Worm (Caenorhabditis elegans) whole organism, L1 larva: ENCODE measurements around the gene pals-27.
A peak's percentile ranks its signal among the peaks of the same experiment; 100 is the strongest.

Source experiments
- C04F5.9 ChIP-seq: sonication (generic microtip); optimal IDR thresholded peaks from 2 replicates; lab custom pipeline; 2016; ENCODE audit warnings: missing genetic modification characterization, missing compliant biosample characterization
- F16B12.6 ChIP-seq: fragments of 150-350 bp; optimal IDR thresholded peaks from 2 replicates; lab custom pipeline; 2014; ENCODE audit warnings: missing biosample characterization, missing genetic modification characterization
- aly-2 ChIP-seq: fragments of 150-350 bp; optimal IDR thresholded peaks from 2 replicates; lab custom pipeline; 2014; ENCODE audit warnings: missing biosample characterization, missing genetic modification characterization
- ceh-63 ChIP-seq: fragments of 200-800 bp; sonication (Bioruptor generic); optimal IDR thresholded peaks from 2 replicates; lab custom pipeline; 2018; ENCODE audit warnings: mild to moderate bottlenecking, missing genetic modification characterization, missing compliant biosample characterization
- ceh-8 ChIP-seq: fragments of 200-800 bp; sonication (Bioruptor generic); optimal IDR thresholded peaks from 2 replicates; lab custom pipeline; 2018; ENCODE audit warnings: mild to moderate bottlenecking, missing genetic modification characterization, moderate library complexity, missing compliant biosample characterization
- dsc-1 ChIP-seq: sonication (generic microtip); optimal IDR thresholded peaks from 2 replicates; lab custom pipeline; 2016; ENCODE audit warnings: mild to moderate bottlenecking, missing genetic modification characterization, missing compliant biosample characterization
- efl-1 ChIP-seq, 4 experiments: fragments of 150-350 bp; optimal IDR thresholded peaks in 3 of 4; peaks in 1 of 4; 1 replicate in 1 of 4; 2 replicates in 3 of 4; lab custom pipeline; 2014; ENCODE audit warnings: missing biosample characterization in 2 of 4, missing genetic modification characterization in 2 of 4, missing genetic modification reagents in 2 of 4
- efl-3 ChIP-seq: fragments of 200-800 bp; sonication (Bioruptor generic); optimal IDR thresholded peaks from 2 replicates; lab custom pipeline; 2018; ENCODE audit warnings: mild to moderate bottlenecking, missing genetic modification characterization, missing compliant biosample characterization
- egl-13 ChIP-seq: sonication (generic microtip); optimal IDR thresholded peaks from 2 replicates; lab custom pipeline; 2016; ENCODE audit warnings: missing genotype, missing genetic modification reagents, missing genetic modification characterization, missing compliant biosample characterization
- egl-27 ChIP-seq, 2 experiments: fragments of 150-350 bp in 1 of 2; sonication (generic microtip); optimal IDR thresholded peaks; 3 replicates each; lab custom pipeline; 2017 to 2018; ENCODE audit warnings: missing biosample characterization in 2 of 2, missing genetic modification characterization in 2 of 2, missing genetic modification reagents in 2 of 2
- elt-2 ChIP-seq: sonication (generic microtip); optimal IDR thresholded peaks from 2 replicates; lab custom pipeline; 2016; ENCODE audit warnings: missing genetic modification characterization, mild to moderate bottlenecking, inconsistent platforms, missing compliant biosample characterization, missing genetic modification reagents
- hlh-17 ChIP-seq: fragments of 200-800 bp; sonication (Bioruptor generic); optimal IDR thresholded peaks from 2 replicates; lab custom pipeline; 2018; ENCODE audit warnings: missing genetic modification characterization, mild to moderate bottlenecking, missing compliant biosample characterization, moderate library complexity, borderline replicate concordance
- irx-1 ChIP-seq: sonication (generic microtip); optimal IDR thresholded peaks from 2 replicates; lab custom pipeline; 2016; ENCODE audit warnings: missing genetic modification characterization, missing compliant biosample characterization
- isw-1 ChIP-seq: fragments of 200-800 bp; sonication (Bioruptor generic); IDR thresholded peaks from 2 replicates; pipeline ENCODE4 v1.3.6; 2022; ENCODE audit warnings: missing genetic modification characterization, missing compliant biosample characterization
- jun-1 ChIP-seq: fragments of 150-350 bp; optimal IDR thresholded peaks from 2 replicates; lab custom pipeline; 2014; ENCODE audit warnings: missing biosample characterization, missing genetic modification reagents, missing genetic modification characterization
- lin-13 ChIP-seq: fragments of 150-350 bp; optimal IDR thresholded peaks from 2 replicates; lab custom pipeline; 2014; ENCODE audit warnings: missing biosample characterization, missing genetic modification reagents, missing genetic modification characterization
- lin-14 ChIP-seq: fragments of 200-800 bp; sonication (Bioruptor generic); optimal IDR thresholded peaks from 2 replicates; lab custom pipeline; 2018; ENCODE audit warnings: mild to moderate bottlenecking, missing genetic modification characterization, moderate library complexity, missing compliant biosample characterization
- lin-35 ChIP-seq, 2 experiments: fragments of 150-350 bp; optimal IDR thresholded peaks; 2 replicates each; lab custom pipeline; 2014; ENCODE audit warnings: missing biosample characterization in 2 of 2, missing genetic modification characterization in 2 of 2, missing genetic modification reagents in 2 of 2
- lsy-2 ChIP-seq, 2 experiments: fragments of 150-350 bp; optimal IDR thresholded peaks; 2 replicates each; lab custom pipeline; 2014; ENCODE audit warnings: missing biosample characterization in 2 of 2, missing genetic modification characterization in 2 of 2
- mab-9 ChIP-seq: fragments of 200-800 bp; sonication (Bioruptor generic); IDR thresholded peaks from 2 replicates; pipeline ENCODE4 v1.3.6; 2022; ENCODE audit warnings: missing genetic modification reagents, missing genetic modification characterization, missing compliant biosample characterization
- mdl-1 ChIP-seq, 2 experiments: fragments of 150-350 bp; optimal IDR thresholded peaks; 2 replicates each; lab custom pipeline; 2014 to 2017; ENCODE audit warnings: missing biosample characterization in 2 of 2, missing genetic modification characterization in 2 of 2, inconsistent platforms in 1 of 2
- mef-2 ChIP-seq: fragments of 150-350 bp; optimal IDR thresholded peaks from 2 replicates; lab custom pipeline; 2014; ENCODE audit warnings: missing biosample characterization, missing genetic modification characterization
- nhr-19 ChIP-seq: fragments of 200-800 bp; sonication (Bioruptor generic); conservative IDR thresholded peaks from 2 replicates; pipeline ENCODE4 v1.3.6; 2022; ENCODE audit warnings: missing genetic modification characterization, missing compliant biosample characterization
- nhr-20 ChIP-seq: sonication (generic microtip); optimal IDR thresholded peaks from 2 replicates; lab custom pipeline; 2016; ENCODE audit warnings: mild to moderate bottlenecking, missing genetic modification characterization, missing compliant biosample characterization
- nhr-28 ChIP-seq: fragments of 150-350 bp; optimal IDR thresholded peaks from 2 replicates; lab custom pipeline; 2014; ENCODE audit warnings: missing biosample characterization, missing genetic modification characterization
- nhr-71 ChIP-seq: sonication (generic microtip); optimal IDR thresholded peaks from 2 replicates; lab custom pipeline; 2016; ENCODE audit warnings: mild to moderate bottlenecking, missing genetic modification characterization, moderate library complexity, missing compliant biosample characterization
- nhr-76 ChIP-seq: sonication (generic microtip); optimal IDR thresholded peaks from 2 replicates; lab custom pipeline; 2017; ENCODE audit warnings: missing biosample characterization, missing genetic modification characterization
- nhr-77 ChIP-seq: fragments of 150-350 bp; optimal IDR thresholded peaks from 2 replicates; lab custom pipeline; 2014; ENCODE audit warnings: missing biosample characterization, missing genetic modification characterization
- nhr-84 ChIP-seq: sonication (generic microtip); optimal IDR thresholded peaks from 2 replicates; lab custom pipeline; 2017; ENCODE audit warnings: missing biosample characterization, missing genetic modification characterization
- nhr-85 ChIP-seq: sonication (generic microtip); peaks from one replicate; lab custom pipeline; 2016; ENCODE audit warnings: missing genetic modification characterization, inconsistent platforms, missing compliant biosample characterization
- nhr-90 ChIP-seq: sonication (generic microtip); optimal IDR thresholded peaks from 2 replicates; lab custom pipeline; 2016; ENCODE audit warnings: mild to moderate bottlenecking, missing genetic modification characterization, missing compliant biosample characterization; ENCODE audit not compliant: poor library complexity
- pag-3 ChIP-seq: sonication (generic microtip); optimal IDR thresholded peaks from 2 replicates; lab custom pipeline; 2017; ENCODE audit warnings: missing genetic modification characterization, mild to moderate bottlenecking, missing compliant biosample characterization, antibody characterized with exemption, borderline replicate concordance; ENCODE audit not compliant: insufficient read depth
- pax-3 ChIP-seq: fragments of 200-800 bp; sonication (Bioruptor generic); optimal IDR thresholded peaks from 2 replicates; lab custom pipeline; 2018; ENCODE audit warnings: mild to moderate bottlenecking, missing genetic modification characterization, moderate library complexity, missing compliant biosample characterization
- pqm-1 ChIP-seq: sonication (generic microtip); optimal IDR thresholded peaks from 3 replicates; lab custom pipeline; 2017; ENCODE audit warnings: missing biosample characterization, missing genetic modification characterization
- rnt-1 ChIP-seq: sonication (generic microtip); optimal IDR thresholded peaks from 2 replicates; lab custom pipeline; 2016; ENCODE audit warnings: mild to moderate bottlenecking, missing genetic modification characterization, moderate library complexity, missing compliant biosample characterization
- skn-1 ChIP-seq: fragments of 150-350 bp; optimal IDR thresholded peaks from 2 replicates; lab custom pipeline; 2014; ENCODE audit warnings: missing biosample characterization, missing genetic modification characterization
- snu-23 ChIP-seq: sonication (generic microtip); optimal IDR thresholded peaks from 2 replicates; lab custom pipeline; 2016; ENCODE audit warnings: missing genetic modification characterization, missing compliant biosample characterization
- sptf-1 ChIP-seq: fragments of 150-350 bp; optimal IDR thresholded peaks from 2 replicates; lab custom pipeline; 2014; ENCODE audit warnings: missing biosample characterization, missing genetic modification characterization
- swsn-7 ChIP-seq: sonication (generic microtip); optimal IDR thresholded peaks from 2 replicates; lab custom pipeline; 2016; ENCODE audit warnings: missing genetic modification characterization, missing compliant biosample characterization
- unc-130 ChIP-seq: fragments of 150-350 bp; optimal IDR thresholded peaks from 2 replicates; lab custom pipeline; 2017; ENCODE audit warnings: missing biosample characterization, missing genetic modification characterization, inconsistent platforms
- unc-62 ChIP-seq: fragments of 150-350 bp; optimal IDR thresholded peaks from 2 replicates; lab custom pipeline; 2014; ENCODE audit warnings: missing biosample characterization, missing genetic modification reagents, missing genetic modification characterization
- unc-86 ChIP-seq: sonication (generic microtip); optimal IDR thresholded peaks from 2 replicates; lab custom pipeline; 2016; ENCODE audit warnings: missing genetic modification characterization, missing compliant biosample characterization
- unc-98 ChIP-seq: fragments of 200-800 bp; sonication (Bioruptor generic); IDR thresholded peaks from 2 replicates; pipeline ENCODE4 v1.3.6; 2022; ENCODE audit warnings: missing genetic modification characterization, missing compliant biosample characterization
- vab-15 ChIP-seq: sonication (generic microtip); optimal IDR thresholded peaks from 2 replicates; lab custom pipeline; 2017; ENCODE audit warnings: missing genotype, mild to moderate bottlenecking, missing genetic modification characterization, missing compliant biosample characterization

Gene pals-27

ce11 chrIII:4357438-4357837, 24.0 kb upstream of the pals-27 start:
- TF ChIP-seq vab-15 = no peak
- no peak for TF ChIP-seq lin-14 (GFP tag; lab: Kevin White, UChicago)
- TF ChIP-seq elt-2 = peak; percentile 27
- TF ChIP-seq egl-13 (tag; lab: Kevin White, UChicago) = no peak
- TF ChIP-seq mab-9 (GFP tag; lab: Robert Waterston, UW) = no peak
- TF ChIP-seq pax-3 = no peak
- TF ChIP-seq ceh-8 = no peak
- TF ChIP-seq nhr-28 (tag; lab: Kevin White, UChicago) = no peak

- TF ChIP-seq rnt-1 (tag; lab: Kevin White, UChicago) = peak; percentile 64
- no peak for TF ChIP-seq skn-1 (tag; lab: Kevin White, UChicago)
- TF ChIP-seq nhr-77 (tag; lab: Kevin White, UChicago) = no peak
- TF ChIP-seq unc-130 = peak; percentile 34
- peak; percentile 49 for TF ChIP-seq nhr-71
- peak in 1 of 2 experiments; percentile 4 for TF ChIP-seq lsy-2 (tag; optimal IDR thresholded peaks at IDR 0.05; lab: Kevin White, UChicago)
- no peak for TF ChIP-seq nhr-20 (tag; lab: Kevin White, UChicago)
- TF ChIP-seq mdl-1 (tag; optimal IDR thresholded peaks at IDR 0.05; lab: Kevin White, UChicago) = peak in 1 of 2 experiments; percentile 7
These were observed 23.1 kb upstream of the pals-27 start for ce11 chrIII:4358345-4358744.

- TF ChIP-seq hlh-17 = no peak
- TF ChIP-seq ceh-63 (GFP tag; lab: Kevin White, UChicago) = no peak
- peak; percentile 19 for TF ChIP-seq lin-14 (GFP tag; lab: Kevin White, UChicago)
- no peak for TF ChIP-seq unc-130
- peak; percentile 40 for TF ChIP-seq rnt-1 (tag; lab: Kevin White, UChicago)
- TF ChIP-seq efl-1 (optimal IDR thresholded peaks at IDR 0.05; lab: Kevin White, UChicago) = no peak
- TF ChIP-seq efl-1 (GFP tag; optimal IDR thresholded peaks at IDR 0.05 in 1 of 2; lab: Kevin White, UChicago) = peak in 1 of 2 experiments; percentile 44
- no peak for TF ChIP-seq efl-3 (GFP tag; lab: Kevin White, UChicago)
These were observed 22.2 kb upstream of the pals-27 start for ce11 chrIII:4359208-4359607.

DNA sequence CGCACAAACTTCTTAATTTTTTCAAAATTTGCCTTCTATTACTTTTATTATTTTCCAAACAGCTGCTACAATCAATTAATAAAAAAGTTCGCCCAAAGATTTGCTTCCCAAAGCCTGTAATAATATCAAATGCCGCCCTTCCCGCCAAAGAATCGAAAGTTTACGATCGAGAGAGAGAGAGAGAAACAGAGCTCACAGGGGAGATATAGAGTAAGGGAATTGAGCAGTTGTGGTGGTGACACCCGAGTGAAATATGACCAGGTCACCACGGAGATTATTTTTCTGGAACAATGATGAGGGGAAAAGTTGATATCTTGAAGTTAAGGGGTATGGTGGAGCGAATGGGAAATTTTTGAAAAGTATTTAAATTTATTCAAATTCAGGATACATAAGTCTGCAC, 21.5 kb upstream of the pals-27 start:
- TF ChIP-seq nhr-19 (GFP tag; lab: Robert Waterston, UW) (no peak), nhr-28 (tag; lab: Kevin White, UChicago) (no peak), unc-62 (GFP tag; lab: Kevin White, UChicago) (no peak), pqm-1 (tag; lab: Kevin White, UChicago) (no peak), pax-3 (no peak), lin-13 (no peak), unc-98 (GFP tag; lab: Robert Waterston, UW) (no peak), swsn-7 (no peak), aly-2 (tag; lab: Kevin White, UChicago) (no peak), mef-2 (tag; lab: Kevin White, UChicago) (no peak), F16B12.6 (no peak)

- TF ChIP-seq jun-1 (no peak), sptf-1 (tag; lab: Kevin White, UChicago) (no peak), dsc-1 (tag; lab: Kevin White, UChicago) (no peak), nhr-84 (tag; lab: Kevin White, UChicago) (no peak), vab-15 (no peak), unc-62 (GFP tag; lab: Kevin White, UChicago) (no peak), unc-86 (no peak), C04F5.9 (no peak), nhr-90 (peak; percentile 47), nhr-71 (peak; percentile 32), nhr-28 (tag; lab: Kevin White, UChicago) (no peak), isw-1 (GFP tag; lab: Robert Waterston, UW) (no peak), swsn-7 (peak; percentile 10), nhr-85 (peak; percentile 71), lin-35 (GFP tag; optimal IDR thresholded peaks at IDR 0.05; lab: Kevin White, UChicago) (peak in 1 of 2 experiments; percentile 55), lsy-2 (tag; optimal IDR thresholded peaks at IDR 0.05; lab: Kevin White, UChicago) (no peak), nhr-76 (no peak), egl-27 (tag; optimal IDR thresholded peaks at IDR 0.05; lab: Kevin White, UChicago) (no peak), snu-23 (peak; percentile 49), mdl-1 (tag; optimal IDR thresholded peaks at IDR 0.05; lab: Kevin White, UChicago) (no peak), irx-1 (tag; lab: Kevin White, UChicago) (no peak), pag-3 (tag; lab: Kevin White, UChicago) (no peak), nhr-20 (tag; lab: Kevin White, UChicago) (peak; percentile 20), efl-1 (optimal IDR thresholded peaks at IDR 0.05; lab: Kevin White, UChicago) (peak in 1 of 2 experiments; percentile 17), efl-1 (GFP tag; optimal IDR thresholded peaks at IDR 0.05 in 1 of 2; lab: Kevin White, UChicago) (peak in 1 of 2 experiments; percentile 55)
These were observed 19.1 kb upstream of the pals-27 start for ce11 chrIII:4362332-4362731.
